Worm (Caenorhabditis elegans): Measurements from ENCODE around the gene prmt-6.
A peak's percentile ranks its signal among the peaks of the same experiment; 100 is the strongest.

Gene prmt-6

DNA sequence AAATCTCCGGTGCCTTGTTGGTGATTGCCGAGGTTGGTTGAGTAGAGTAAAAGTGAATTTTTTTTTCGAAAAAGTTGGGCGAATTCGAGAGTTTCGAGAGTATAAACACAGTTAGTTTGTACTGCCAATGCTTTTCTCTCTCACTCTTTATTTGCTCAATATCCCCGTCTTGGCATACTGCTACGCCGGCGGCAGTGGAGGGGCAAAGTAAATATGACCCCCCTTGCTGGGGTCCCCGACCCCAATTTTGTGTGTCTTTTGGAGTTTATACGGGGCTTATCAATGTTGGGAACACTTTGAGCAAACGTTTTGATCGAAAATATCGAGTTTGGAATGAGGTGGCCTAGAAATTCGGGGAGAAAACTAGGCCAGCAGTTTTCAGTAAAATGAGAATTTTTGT lies 37.7 kb downstream of the prmt-6 start, which contains the start of gene C54E4.4:
Gene C54E4.4, minus strand, starts transcription at position 101 of the 400 bp plus-strand sequence.
- TF ChIP-seq jun-1 (tag; optimal IDR thresholded peaks at IDR 0.05) (no peak), pha-4 (tag; optimal IDR thresholded peaks at IDR 0.05) (peak; percentile 87)

ce11 chrIV:2170332-2170731 lies 39.6 kb downstream of the prmt-6 start:
- TF ChIP-seq unc-62 (GFP tag; optimal IDR thresholded peaks at IDR 0.05) (no peak), nhr-76 (tag; optimal IDR thresholded peaks at IDR 0.05) (no peak), hmg-11 (tag; optimal IDR thresholded peaks at IDR 0.05) (no peak), skn-1 (tag; optimal IDR thresholded peaks at IDR 0.05) (no peak), R02D3.7 (tag; optimal IDR thresholded peaks at IDR 0.05) (no peak), nhr-43 (tag; optimal IDR thresholded peaks at IDR 0.05; ENCODE audit: poor library complexity, severe bottlenecking) (no peak), nhr-25 (tag; optimal IDR thresholded peaks at IDR 0.05) (no peak), lin-39 (tag; optimal IDR thresholded peaks at IDR 0.05) (no peak)

DNA sequence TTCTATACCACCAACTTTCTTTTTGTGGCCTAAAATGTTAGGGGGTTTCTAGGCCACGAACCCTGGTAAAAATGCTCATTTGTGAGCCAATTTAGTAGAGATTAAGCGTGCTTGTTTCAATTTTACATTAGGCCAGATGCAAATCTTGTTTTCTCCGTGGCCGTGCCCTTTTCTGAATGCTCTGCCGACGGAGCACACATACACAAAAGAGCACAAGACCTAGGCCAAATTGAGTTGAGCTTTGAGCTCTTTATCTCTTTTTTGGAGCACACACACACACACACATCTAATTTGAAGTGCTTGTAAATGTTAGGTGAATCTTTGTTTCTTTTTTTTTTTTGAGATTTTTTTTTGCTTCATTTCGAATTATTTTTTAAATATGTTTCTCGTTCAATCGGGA lies 42.1 kb downstream of the prmt-6 start:
- TF ChIP-seq mml-1 (tag; optimal IDR thresholded peaks at IDR 0.05) = no peak
- peak; percentile 35 for TF ChIP-seq fkh-10 (GFP tag; optimal IDR thresholded peaks at IDR 0.05)
- no peak for TF ChIP-seq ztf-4 (tag; optimal IDR thresholded peaks at IDR 0.05)

- TF ChIP-seq mml-1 (tag; optimal IDR thresholded peaks at IDR 0.05) (no peak), lin-15B (tag; optimal IDR thresholded peaks at IDR 0.05) (no peak), nhr-11 (tag; optimal IDR thresholded peaks at IDR 0.05) (no peak), ceh-28 (tag; optimal IDR thresholded peaks at IDR 0.05) (no peak), nhr-77 (tag; optimal IDR thresholded peaks at IDR 0.05) (no peak), pha-4 (tag; optimal IDR thresholded peaks at IDR 0.05) (no peak), nhr-28 (tag; optimal IDR thresholded peaks at IDR 0.05) (no peak), aly-2 (tag; optimal IDR thresholded peaks at IDR 0.05) (no peak), nhr-25 (tag; optimal IDR thresholded peaks at IDR 0.05) (no peak), nhr-43 (tag; optimal IDR thresholded peaks at IDR 0.05; ENCODE audit: poor library complexity, severe bottlenecking) (no peak), unc-62 (GFP tag; optimal IDR thresholded peaks at IDR 0.05) (no peak), ceh-9 (tag; optimal IDR thresholded peaks at IDR 0.05) (no peak), sea-2 (GFP tag; optimal IDR thresholded peaks at IDR 0.05) (no peak), nhr-76 (tag; optimal IDR thresholded peaks at IDR 0.05) (no peak)
Observed at ce11 chrIV:2175291-2175690, 44.5 kb downstream of the prmt-6 start, which contains the start of gene C54E4.1. C54E4.1 (plus strand) TSS chrIV:2175591.

ce11 chrIV:2177545-2177944 lies 46.8 kb downstream of the prmt-6 start, which contains the start of gene hrpu-2:
hrpu-2 (plus strand) TSS chrIV:2177896.
- TF ChIP-seq ceh-82 (tag; optimal IDR thresholded peaks at IDR 0.05) (peak; percentile 77), ceh-28 (tag; optimal IDR thresholded peaks at IDR 0.05) (peak; percentile 79), jun-1 (tag; optimal IDR thresholded peaks at IDR 0.05) (peak; percentile 81), nhr-25 (tag; optimal IDR thresholded peaks at IDR 0.05) (peak; percentile 68), fos-1 (tag; optimal IDR thresholded peaks at IDR 0.05) (no peak), egl-27 (tag; optimal IDR thresholded peaks at IDR 0.05) (peak; percentile 16), mml-1 (tag; optimal IDR thresholded peaks at IDR 0.05) (no peak), nhr-11 (tag; optimal IDR thresholded peaks at IDR 0.05) (peak; percentile 15), nfya-1 (tag; optimal IDR thresholded peaks at IDR 0.05; ENCODE audit: insufficient read depth) (peak; percentile 84), pha-4 (tag; optimal IDR thresholded peaks at IDR 0.05) (peak; percentile 78), nhr-12 (tag; optimal IDR thresholded peaks at IDR 0.05) (no peak), nhr-76 (tag; optimal IDR thresholded peaks at IDR 0.05) (no peak), fkh-10 (GFP tag; optimal IDR thresholded peaks at IDR 0.05) (peak; percentile 78), elt-1 (tag; optimal IDR thresholded peaks at IDR 0.05) (no peak), fkh-2 (tag; optimal IDR thresholded peaks at IDR 0.05) (no peak), ceh-16 (tag; optimal IDR thresholded peaks at IDR 0.05) (no peak), aly-2 (tag; optimal IDR thresholded peaks at IDR 0.05) (no peak), zag-1 (tag; optimal IDR thresholded peaks at IDR 0.05) (peak; percentile 2), nhr-23 (tag; optimal IDR thresholded peaks at IDR 0.05) (peak; percentile 78), nhr-77 (tag; optimal IDR thresholded peaks at IDR 0.05) (no peak), pqm-1 (tag; optimal IDR thresholded peaks at IDR 0.05) (no peak), egl-5 (tag; optimal IDR thresholded peaks at IDR 0.05) (no peak), nhr-28 (tag; optimal IDR thresholded peaks at IDR 0.05) (no peak), snpc-4 (tag; optimal IDR thresholded peaks at IDR 0.05) (peak; percentile 68), nhr-67 (tag; optimal IDR thresholded peaks at IDR 0.05) (no peak), nhr-43 (tag; optimal IDR thresholded peaks at IDR 0.05; ENCODE audit: poor library complexity, severe bottlenecking) (peak; percentile 77), skn-1 (tag; optimal IDR thresholded peaks at IDR 0.05) (peak; percentile 81), hmg-11 (tag; optimal IDR thresholded peaks at IDR 0.05) (peak; percentile 9), ztf-11 (tag; optimal IDR thresholded peaks at IDR 0.05) (no peak), lsy-12 (tag; optimal IDR thresholded peaks at IDR 0.05) (peak; percentile 76), lin-15B (tag; optimal IDR thresholded peaks at IDR 0.05) (peak; percentile 89), R02D3.7 (tag; optimal IDR thresholded peaks at IDR 0.05) (peak; percentile 65), sea-2 (GFP tag; optimal IDR thresholded peaks at IDR 0.05) (no peak), unc-62 (GFP tag; optimal IDR thresholded peaks at IDR 0.05) (no peak), elt-2 (tag; optimal IDR thresholded peaks at IDR 0.05) (peak; percentile 36), tbx-2 (tag; optimal IDR thresholded peaks at IDR 0.05) (peak; percentile 79), elt-3 (tag; optimal IDR thresholded peaks at IDR 0.05) (no peak), ceh-9 (tag; optimal IDR thresholded peaks at IDR 0.05) (no peak), lin-39 (tag; optimal IDR thresholded peaks at IDR 0.05) (peak; percentile 85), ztf-4 (tag; optimal IDR thresholded peaks at IDR 0.05) (no peak), ZK546.5 (tag; optimal IDR thresholded peaks at IDR 0.05) (no peak)

Data from whole organism, L3 larva.